Worm (Caenorhabditis elegans): ENCODE measurements around the gene clec-252.

- TF ChIP-seq nhr-6 (tag; optimal IDR thresholded peaks at IDR 0.05) (no peak), gei-8 (GFP tag; optimal IDR thresholded peaks at IDR 0.05) (no peak)
Observed at ce11 chrV:18771390-18771789, 22.8 kb upstream of the clec-252 start, which contains the start of gene clec-256.
